Fruit fly (Drosophila melanogaster): ENCODE measurements around the gene CG33722.

CG33722 gene

DNA sequence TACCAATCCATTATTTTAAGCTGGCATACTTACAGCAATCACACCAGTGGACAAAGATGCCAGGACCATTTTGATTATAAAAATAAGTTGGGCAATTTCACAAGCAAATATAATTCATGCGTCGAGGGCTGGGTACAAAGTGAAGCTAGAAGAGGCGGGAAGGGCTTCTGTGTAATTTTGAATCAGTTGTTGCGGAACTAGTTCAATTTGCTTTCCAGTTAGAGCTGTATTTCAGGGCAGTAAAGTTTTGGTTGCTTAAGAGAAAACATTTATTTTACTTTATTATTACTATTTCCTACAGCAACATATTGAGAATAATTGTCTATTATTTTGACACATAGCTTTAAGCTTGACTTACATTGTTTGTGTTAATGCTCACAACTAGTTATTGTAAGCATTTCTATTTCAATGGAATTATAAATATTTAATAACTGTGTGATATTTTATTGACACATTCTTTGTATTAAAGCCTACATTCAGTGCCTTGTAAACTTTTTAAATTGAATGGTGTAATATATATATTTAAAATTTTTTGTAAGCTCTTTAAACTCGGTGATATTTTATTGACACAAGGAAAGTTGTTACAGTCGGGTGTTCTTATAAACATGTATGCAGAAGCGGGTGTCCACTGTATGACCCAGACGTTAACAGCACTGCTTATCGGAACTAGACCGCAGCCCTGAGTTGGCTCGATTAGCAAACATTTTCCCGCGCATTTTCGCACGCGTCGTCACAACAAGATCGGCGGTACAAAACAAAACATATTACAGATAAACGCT, 20.6 kb downstream of the CG33722 start, which contains the start of the genes RPA1 and Mcm2 (continued):
- TF ChIP-seq zfh2 (GFP tag; optimal IDR thresholded peaks at IDR 0.05): peak; percentile 74
- no peak for TF ChIP-seq CG32767 (GFP tag; IDR thresholded peaks at IDR 0.05)
- TF ChIP-seq TFAM (GFP tag; optimal IDR thresholded peaks at IDR 0.05): no peak
- TF ChIP-seq CG8290 (GFP tag; optimal IDR thresholded peaks at IDR 0.05): peak; percentile 24
- TF ChIP-seq CG8290 (tag; optimal IDR thresholded peaks at IDR 0.05): peak in 1 of 2 experiments; percentile 30
- TF ChIP-seq gt (GFP tag; IDR thresholded peaks at IDR 0.05): no peak
- 0 out of 3 replicates have a peak, but pooled peaks have one; percentile 45 for TF ChIP-seq so (GFP tag; IDR thresholded peaks at IDR 0.05)
- TF ChIP-seq nerfin-2 (GFP tag; IDR thresholded peaks at IDR 0.05; ENCODE audit: partially characterized antibody): no peak
- no peak for TF ChIP-seq chinmo (GFP tag; IDR thresholded peaks at IDR 0.05; ENCODE audit: partially characterized antibody)
- peak; percentile 37; the same call in 1 of the 2 replicates for TF ChIP-seq Awh (GFP tag; IDR thresholded peaks at IDR 0.05)
- peak; percentile 35 for TF ChIP-seq CG18011 (GFP tag; optimal IDR thresholded peaks at IDR 0.05)
- TF ChIP-seq Ssrp (tag; optimal IDR thresholded peaks at IDR 0.05): peak; percentile 82
- TF ChIP-seq Sry-β (GFP tag; optimal IDR thresholded peaks at IDR 0.05): peak; percentile 30
- TF ChIP-seq CG8924 (tag; optimal IDR thresholded peaks at IDR 0.05): peak; percentile 81
- TF ChIP-seq CG4404 (GFP tag; IDR thresholded peaks at IDR 0.05): peak; percentile 65
- peak; percentile 67; the same call in 2 of the 3 replicates for TF ChIP-seq CG6175 (GFP tag; IDR thresholded peaks at IDR 0.05)
- TF ChIP-seq Ptx1 (GFP tag; IDR thresholded peaks at IDR 0.05): peak; percentile 84
- TF ChIP-seq tna (GFP tag; IDR thresholded peaks at IDR 0.05; ENCODE audit: partially characterized antibody): no peak
- peak; percentile 81 for TF ChIP-seq Usf (GFP tag; optimal IDR thresholded peaks at IDR 0.05)
- TF ChIP-seq en (GFP tag; optimal IDR thresholded peaks at IDR 0.05): no peak
- TF ChIP-seq zen2 (GFP tag; IDR thresholded peaks at IDR 0.05; ENCODE audit: partially characterized antibody): 0 out of 3 replicates have a peak, but pooled peaks have one; percentile 6
- no peak for TF ChIP-seq pita (GFP tag; optimal IDR thresholded peaks at IDR 0.05)
- TF ChIP-seq CG15073 (GFP tag; optimal IDR thresholded peaks at IDR 0.05): peak; percentile 18
- TF ChIP-seq HmgZ (tag; optimal IDR thresholded peaks at IDR 0.05): peak; percentile 63
- peak; percentile 74 for TF ChIP-seq mam (GFP tag; optimal IDR thresholded peaks at IDR 0.05)
- peak; percentile 78 for TF ChIP-seq dmrt11E (tag; optimal IDR thresholded peaks at IDR 0.05)
- TF ChIP-seq luna (GFP tag; optimal IDR thresholded peaks at IDR 0.05): no peak
- peak; percentile 78 for TF ChIP-seq CG14441 (GFP tag; IDR thresholded peaks at IDR 0.05)
- TF ChIP-seq Pdp1 (GFP tag; optimal IDR thresholded peaks at IDR 0.05): peak in 1 of 2 experiments; percentile 70
- TF ChIP-seq Abd-B (GFP tag; optimal IDR thresholded peaks at IDR 0.05): peak; percentile 81
- TF ChIP-seq CG2116 (GFP tag; optimal IDR thresholded peaks at IDR 0.05): peak; percentile 97
- peak; percentile 17 for TF ChIP-seq CG9876 (GFP tag; optimal IDR thresholded peaks at IDR 0.05)
- peak; percentile 47 to 81 for TF ChIP-seq dpn (GFP tag; optimal IDR thresholded peaks at IDR 0.05)
- peak; percentile 78 for TF ChIP-seq Dip3 (GFP tag; optimal IDR thresholded peaks at IDR 0.05)
- no peak for TF ChIP-seq CG12071 (GFP tag; optimal IDR thresholded peaks at IDR 0.05)
- TF ChIP-seq CG11456 (GFP tag; IDR thresholded peaks at IDR 0.05): peak; percentile 91
- TF ChIP-seq sisA (GFP tag; IDR thresholded peaks at IDR 0.05): peak; percentile 86
- peak; percentile 69 for TF ChIP-seq ci (GFP tag; IDR thresholded peaks at IDR 0.05)
- TF ChIP-seq Nf-YB (GFP tag; optimal IDR thresholded peaks at IDR 0.05): peak; percentile 51
- peak; percentile 69; the same call in 1 of the 3 replicates for TF ChIP-seq ase (GFP tag; IDR thresholded peaks at IDR 0.05)
- TF ChIP-seq aop (GFP tag; IDR thresholded peaks at IDR 0.05): peak; percentile 67; the same call in 1 of the 2 replicates
- TF ChIP-seq CG31388 (GFP tag; optimal IDR thresholded peaks at IDR 0.05): peak; percentile 29
- no peak for TF ChIP-seq ab (GFP tag; optimal IDR thresholded peaks at IDR 0.05)
- TF ChIP-seq CG2875 (GFP tag; optimal IDR thresholded peaks at IDR 0.05): peak; percentile 28
- peak; percentile 32; the same call in 1 of the 2 replicates for TF ChIP-seq ro (GFP tag; IDR thresholded peaks at IDR 0.05)
- TF ChIP-seq CG15601 (tag; optimal IDR thresholded peaks at IDR 0.05): peak; percentile 47
- peak; percentile 32 for TF ChIP-seq CG1792 (GFP tag; optimal IDR thresholded peaks at IDR 0.05)
- no peak for TF ChIP-seq CG8478 (optimal IDR thresholded peaks at IDR 0.05)
- peak; percentile 50 for TF ChIP-seq CG18476 (GFP tag; optimal IDR thresholded peaks at IDR 0.05)
- TF ChIP-seq CG17612 (GFP tag; IDR thresholded peaks at IDR 0.05): no peak
